Worm (Caenorhabditis elegans) whole organism, L4 larva: ENCODE results near the gene Y54G11A.14.
A peak's percentile ranks its signal among the peaks of the same experiment; 100 is the strongest.

ENCODE experiments used
- F37D6.2 ChIP-seq: sonication (generic microtip); optimal IDR thresholded peaks from 2 replicates; lab custom pipeline; 2016; ENCODE audit warnings: mild to moderate bottlenecking, missing genetic modification characterization, missing compliant biosample characterization
- F49E8.2 ChIP-seq: sonication (generic microtip); optimal IDR thresholded peaks from 2 replicates; lab custom pipeline; 2016; ENCODE audit warnings: missing compliant biosample characterization, mild to moderate bottlenecking, missing genetic modification characterization, borderline replicate concordance
- Y48G9A.11 ChIP-seq: fragments of 200-800 bp; sonication (Bioruptor generic); IDR thresholded peaks from 2 replicates; pipeline ENCODE4 v1.3.6; 2022; ENCODE audit warnings: missing genetic modification reagents, missing genetic modification characterization, missing compliant biosample characterization
- Y5F2A.4 ChIP-seq: fragments of 200-800 bp; sonication (Bioruptor generic); optimal IDR thresholded peaks from 2 replicates; lab custom pipeline; 2018; ENCODE audit warnings: mild to moderate bottlenecking, missing genetic modification characterization, missing compliant biosample characterization
- ama-1 ChIP-seq: fragments of 150-350 bp; optimal IDR thresholded peaks from 2 replicates; lab custom pipeline; 2014; ENCODE audit warnings: inconsistent platforms, mixed read lengths
- arid-1 ChIP-seq: fragments of 200-800 bp; sonication (Bioruptor generic); conservative IDR thresholded peaks from 2 replicates; pipeline ENCODE4 v1.3.6; 2022; ENCODE audit warnings: missing genetic modification reagents, missing genetic modification characterization, missing compliant biosample characterization
- ctbp-1 ChIP-seq: fragments of 200-800 bp; sonication (Bioruptor generic); IDR thresholded peaks from 2 replicates; pipeline ENCODE4 v1.3.6; 2022; ENCODE audit warnings: missing genetic modification reagents, missing genetic modification characterization, missing compliant biosample characterization
- daf-16 ChIP-seq, 3 experiments: sonication (generic microtip); optimal IDR thresholded peaks; 2 replicates each; lab custom pipeline; 2016 to 2017; ENCODE audit warnings: missing genetic modification characterization in 3 of 3, missing genetic modification reagents in 3 of 3, mild to moderate bottlenecking in 2 of 3, missing compliant biosample characterization in 2 of 3, missing biosample characterization in 1 of 3, moderate library complexity in 1 of 3
- daf-8 ChIP-seq: fragments of 200-800 bp; sonication (Bioruptor generic); IDR thresholded peaks from 2 replicates; pipeline ENCODE4 v1.3.6; 2022; ENCODE audit warnings: missing genetic modification characterization, missing compliant biosample characterization
- dmd-6 ChIP-seq: fragments of 200-800 bp; sonication (Bioruptor generic); IDR thresholded peaks from 2 replicates; pipeline ENCODE4 v1.3.6; 2022; ENCODE audit warnings: missing genetic modification reagents, missing genetic modification characterization, missing compliant biosample characterization
- duxl-1 ChIP-seq: sonication (generic microtip); optimal IDR thresholded peaks from 2 replicates; lab custom pipeline; 2016; ENCODE audit warnings: mild to moderate bottlenecking, missing genetic modification characterization, moderate library complexity, missing compliant biosample characterization; ENCODE audit not compliant: poor library complexity
- dve-1 ChIP-seq: sonication (generic microtip); optimal IDR thresholded peaks from 2 replicates; lab custom pipeline; 2017; ENCODE audit warnings: antibody characterized with exemption, mild to moderate bottlenecking, missing genetic modification characterization, missing compliant biosample characterization; ENCODE audit not compliant: insufficient read depth
- egl-43 ChIP-seq: fragments of 200-800 bp; sonication (Bioruptor generic); IDR thresholded peaks from 2 replicates; pipeline ENCODE4 v1.3.6; 2022; ENCODE audit warnings: missing genetic modification reagents, missing genetic modification characterization, missing compliant biosample characterization
- hlh-11 ChIP-seq: fragments of 200-800 bp; sonication (Bioruptor generic); optimal IDR thresholded peaks from 2 replicates; lab custom pipeline; 2018; ENCODE audit warnings: mild to moderate bottlenecking, missing genetic modification characterization, missing compliant biosample characterization
- hlh-30 ChIP-seq: sonication (generic microtip); optimal IDR thresholded peaks from 2 replicates; lab custom pipeline; 2017; ENCODE audit warnings: antibody characterized with exemption, mild to moderate bottlenecking, missing genetic modification characterization, missing compliant biosample characterization; ENCODE audit not compliant: insufficient read depth
- lin-13 ChIP-seq: fragments of 150-350 bp; optimal IDR thresholded peaks from 2 replicates; lab custom pipeline; 2014; ENCODE audit warnings: missing biosample characterization, missing genetic modification reagents, missing genetic modification characterization
- lin-15B ChIP-seq: fragments of 150-350 bp; sonication (generic microtip); optimal IDR thresholded peaks from 3 replicates; lab custom pipeline; 2014; ENCODE audit warnings: missing biosample characterization, missing genetic modification characterization
- lin-29 ChIP-seq: fragments of 200-800 bp; sonication (Bioruptor generic); IDR thresholded peaks from 2 replicates; pipeline ENCODE4 v1.3.6; 2022; ENCODE audit warnings: missing genetic modification reagents, missing genetic modification characterization, missing compliant biosample characterization
- madf-5 ChIP-seq, 2 experiments: fragments of 200-800 bp; sonication (Bioruptor generic); IDR thresholded peaks; 2 replicates each; pipeline ENCODE4 v1.3.6; 2022; ENCODE audit warnings: missing compliant biosample characterization in 2 of 2, missing genetic modification characterization in 2 of 2
- mdl-1 ChIP-seq, 2 experiments: fragments of 150-350 bp in 1 of 2; sonication (generic microtip) in 1 of 2; optimal IDR thresholded peaks; 2 replicates each; lab custom pipeline; 2014 to 2017; ENCODE audit warnings: missing biosample characterization in 2 of 2, missing genetic modification characterization in 2 of 2
- mes-2 ChIP-seq: sonication (generic microtip); optimal IDR thresholded peaks from 2 replicates; lab custom pipeline; 2016; ENCODE audit warnings: missing genotype, mild to moderate bottlenecking, missing genetic modification characterization, missing compliant biosample characterization; ENCODE audit not compliant: poor library complexity, severe bottlenecking
- mxl-3 ChIP-seq: fragments of 200-800 bp; sonication (Bioruptor generic); optimal IDR thresholded peaks from 2 replicates; lab custom pipeline; 2018; ENCODE audit warnings: mild to moderate bottlenecking, missing genetic modification characterization, missing compliant biosample characterization
- nhr-237 ChIP-seq: sonication (generic microtip); optimal IDR thresholded peaks from 2 replicates; lab custom pipeline; 2017; ENCODE audit warnings: missing biosample characterization, missing genetic modification characterization
- nhr-25 ChIP-seq: sonication (generic microtip); optimal IDR thresholded peaks from 2 replicates; lab custom pipeline; 2017; ENCODE audit warnings: missing genetic modification characterization, mild to moderate bottlenecking, missing compliant biosample characterization, antibody characterized with exemption, moderate library complexity, borderline replicate concordance; ENCODE audit not compliant: insufficient read depth
- nhr-28 ChIP-seq: fragments of 150-350 bp; optimal IDR thresholded peaks from 2 replicates; lab custom pipeline; 2014; ENCODE audit warnings: missing biosample characterization, missing genetic modification characterization
- nhr-41 ChIP-seq: fragments of 200-800 bp; sonication (Bioruptor generic); IDR thresholded peaks from 2 replicates; pipeline ENCODE4 v1.3.6; 2022; ENCODE audit warnings: missing genetic modification reagents, missing genetic modification characterization, missing compliant biosample characterization
- nhr-42 ChIP-seq: fragments of 200-800 bp; sonication (Bioruptor generic); IDR thresholded peaks from 2 replicates; pipeline ENCODE4 v1.3.6; 2022; ENCODE audit warnings: missing genetic modification characterization, missing compliant biosample characterization
- nhr-48 ChIP-seq: sonication (generic microtip); optimal IDR thresholded peaks from 2 replicates; lab custom pipeline; 2016; ENCODE audit warnings: mild to moderate bottlenecking, missing genetic modification characterization, missing compliant biosample characterization
- pha-4 ChIP-seq, 2 experiments: fragments of 150-350 bp in 1 of 2; fragments of 200-800 bp in 1 of 2; sonication (Bioruptor generic) in 1 of 2; IDR thresholded peaks in 1 of 2; optimal IDR thresholded peaks in 1 of 2; 2 replicates each; pipeline versions ENCODE4 v1.3.6 to Lab custom; 2014 to 2022; ENCODE audit warnings: missing genetic modification characterization in 2 of 2, missing genetic modification reagents in 2 of 2, missing biosample characterization in 1 of 2, missing compliant biosample characterization in 1 of 2
- pqm-1 ChIP-seq: sonication (generic microtip); optimal IDR thresholded peaks from 2 replicates; lab custom pipeline; 2017; ENCODE audit warnings: missing biosample characterization, missing genetic modification characterization
- sdz-12 ChIP-seq: fragments of 200-800 bp; sonication (Bioruptor generic); optimal IDR thresholded peaks from 2 replicates; lab custom pipeline; 2018; ENCODE audit warnings: mild to moderate bottlenecking, missing genetic modification characterization, missing compliant biosample characterization
- snpc-4 ChIP-seq: fragments of 150-350 bp; optimal IDR thresholded peaks from 2 replicates; lab custom pipeline; 2014; ENCODE audit warnings: missing biosample characterization, missing genetic modification characterization
- unc-39 ChIP-seq: sonication (generic microtip); optimal IDR thresholded peaks from 2 replicates; lab custom pipeline; 2017; ENCODE audit warnings: missing biosample characterization, missing genetic modification characterization
- unc-62 ChIP-seq, 3 experiments: fragments of 150-350 bp in 1 of 3; sonication (generic microtip); optimal IDR thresholded peaks in 2 of 3; peaks in 1 of 3; 1 replicate in 1 of 3; 2 replicates in 2 of 3; lab custom pipeline; 2014 to 2017; ENCODE audit warnings: missing biosample characterization in 3 of 3, missing genetic modification characterization in 3 of 3, missing genetic modification reagents in 3 of 3, missing genotype in 1 of 3
- zag-1 ChIP-seq: fragments of 150-350 bp; optimal IDR thresholded peaks from 2 replicates; lab custom pipeline; 2014; ENCODE audit warnings: missing biosample characterization, missing genetic modification characterization

The Y54G11A.14 gene

ce11 chrII:14287277-14287676, 30.7 kb upstream of the Y54G11A.14 start, which contains the start of gene srh-41:
Gene srh-41, minus strand, starts transcription at chrII:14287377.
- TF ChIP-seq nhr-41 (GFP tag; lab: Robert Waterston, UW) (no peak), nhr-25 (tag; lab: Kevin White, UChicago) (no peak), arid-1 (no peak), duxl-1 (tag; lab: Kevin White, UChicago) (no peak), lin-13 (GFP tag; lab: Kevin White, UChicago) (no peak)

- TF ChIP-seq Y48G9A.11 (GFP tag; lab: Robert Waterston, UW), result no peak
- TF ChIP-seq madf-5 (GFP tag; IDR thresholded peaks at IDR 0.05; lab: Robert Waterston, UW), result no peak
- TF ChIP-seq dve-1 (tag; lab: Kevin White, UChicago), result no peak
Observed at ce11 chrII:14288968-14289367, 29.0 kb upstream of the Y54G11A.14 start, which contains the start of gene srh-42. Gene srh-42, minus strand, starts transcription at chrII:14289068.

DNA sequence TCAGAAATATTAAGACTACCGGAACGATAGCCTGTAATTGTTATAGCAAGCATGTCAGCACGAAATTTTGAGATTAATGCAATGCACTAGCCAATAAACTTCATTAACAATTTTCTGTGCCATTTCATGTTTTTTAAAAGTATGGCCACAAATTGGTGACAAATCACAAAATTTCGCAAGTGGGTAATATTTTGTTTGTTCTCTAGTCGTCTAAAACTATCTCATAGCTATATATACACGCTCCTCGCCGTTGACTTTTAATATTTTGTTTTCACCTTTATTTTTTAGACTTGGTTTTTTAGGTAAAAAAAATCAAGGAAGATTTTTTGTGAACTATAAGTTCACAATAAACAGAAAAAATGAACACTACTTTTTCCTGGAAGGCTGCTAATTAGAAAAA, 27.1 kb upstream of the Y54G11A.14 start:
- TF ChIP-seq nhr-28 (tag; lab: Kevin White, UChicago), result peak; percentile 57
- no peak for TF ChIP-seq mxl-3 (GFP tag; lab: Kevin White, UChicago)
- peak; percentile 31; the same call in 1 of the 2 replicates for TF ChIP-seq dmd-6 (GFP tag; lab: Robert Waterston, UW)
- no peak for TF ChIP-seq sdz-12 (GFP tag; lab: Kevin White, UChicago)
- TF ChIP-seq unc-39 (tag; lab: Kevin White, UChicago), result no peak
- TF ChIP-seq pqm-1, result peak; percentile 8
- no peak for TF ChIP-seq daf-16 (GFP tag; optimal IDR thresholded peaks at IDR 0.05; lab: Kevin White, UChicago)
- TF ChIP-seq daf-16 (tag; optimal IDR thresholded peaks at IDR 0.05; lab: Kevin White, UChicago), result peak; percentile 83

DNA sequence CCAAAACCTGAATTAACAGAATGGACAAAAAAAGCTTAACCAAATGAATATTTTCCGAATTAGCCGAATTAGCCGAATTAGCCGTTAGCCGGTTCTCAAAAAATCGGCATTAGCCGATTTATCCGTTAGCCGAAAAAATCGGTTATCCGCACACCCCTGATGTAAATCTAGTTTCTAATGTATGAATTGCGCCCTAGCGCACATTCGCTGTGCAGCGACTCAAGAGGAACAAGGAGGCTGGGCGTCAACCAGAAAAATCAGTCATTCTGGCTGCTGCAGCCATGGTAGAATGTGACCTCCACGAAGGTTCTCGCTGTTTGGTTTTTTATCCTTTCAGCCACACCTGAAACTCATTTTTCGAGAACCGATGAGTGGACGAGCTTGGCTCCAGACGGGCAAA, 26.1 kb upstream of the Y54G11A.14 start:
- 0 out of 2 replicates have a peak, but pooled peaks have one; percentile 36 for TF ChIP-seq nhr-42 (GFP tag; lab: Robert Waterston, UW)

DNA sequence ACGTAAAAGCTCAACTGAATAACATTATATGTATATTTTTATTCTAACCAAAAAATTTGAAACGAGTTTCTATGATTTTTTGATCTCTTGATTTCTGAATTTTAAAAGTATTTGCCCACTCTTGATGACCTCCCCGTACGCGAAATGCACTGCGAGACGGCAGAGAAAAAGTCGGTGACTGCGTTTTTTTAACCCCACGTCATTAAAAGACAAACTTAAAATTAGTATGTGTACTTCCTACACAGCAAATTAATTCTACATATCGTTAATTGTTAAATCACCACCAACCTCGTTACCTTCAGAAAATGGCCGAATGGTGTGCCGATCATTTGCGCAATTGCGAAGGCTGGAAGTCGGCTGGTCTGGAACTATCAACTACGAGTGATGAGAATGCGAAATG, 25.4 kb upstream of the Y54G11A.14 start, which contains the start of gene Y54G11A.4:
Gene Y54G11A.4, plus strand, starts transcription at position 301 of the 400 bp plus-strand sequence.
- TF ChIP-seq nhr-28 (tag; lab: Kevin White, UChicago), result peak; percentile 1
- TF ChIP-seq mdl-1 (tag; optimal IDR thresholded peaks at IDR 0.05; lab: Kevin White, UChicago), result peak in 1 of 2 experiments; percentile 18
- no peak for TF ChIP-seq dmd-6 (GFP tag; lab: Robert Waterston, UW)

DNA sequence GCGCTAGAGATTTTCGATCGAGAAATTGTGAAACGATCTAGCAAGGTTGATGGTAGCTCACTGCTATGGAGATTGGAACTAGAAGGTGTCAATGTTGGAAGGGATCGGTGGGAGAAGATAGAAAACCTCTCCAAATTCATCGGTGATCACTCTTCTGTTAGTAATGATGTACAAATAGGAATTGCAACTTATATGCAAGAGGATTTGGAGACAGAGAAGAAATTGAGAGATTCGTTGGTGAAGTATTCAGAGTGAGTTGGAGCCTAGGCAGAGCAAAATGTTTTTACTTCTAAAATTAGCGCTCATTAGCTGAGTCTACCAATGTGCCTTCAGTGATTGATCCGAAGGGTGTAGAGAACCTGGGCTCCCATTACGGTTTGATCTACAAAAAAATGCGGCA, 23.6 kb upstream of the Y54G11A.14 start:
- TF ChIP-seq dve-1 (tag; lab: Kevin White, UChicago), result no peak
- TF ChIP-seq pha-4 (GFP tag; IDR thresholded peaks at IDR 0.05; lab: Robert Waterston, UW), result no peak
- no peak for TF ChIP-seq pha-4 (tag; optimal IDR thresholded peaks at IDR 0.05; lab: Kevin White, UChicago)
- peak in 1 of 2 experiments; percentile 79 for TF ChIP-seq unc-62 (GFP tag; optimal IDR thresholded peaks at IDR 0.05 in 1 of 2; lab: Kevin White, UChicago)
- no peak for TF ChIP-seq unc-62 (tag; optimal IDR thresholded peaks at IDR 0.05; lab: Kevin White, UChicago)
- TF ChIP-seq, all 104 proteins: peak for 1

DNA sequence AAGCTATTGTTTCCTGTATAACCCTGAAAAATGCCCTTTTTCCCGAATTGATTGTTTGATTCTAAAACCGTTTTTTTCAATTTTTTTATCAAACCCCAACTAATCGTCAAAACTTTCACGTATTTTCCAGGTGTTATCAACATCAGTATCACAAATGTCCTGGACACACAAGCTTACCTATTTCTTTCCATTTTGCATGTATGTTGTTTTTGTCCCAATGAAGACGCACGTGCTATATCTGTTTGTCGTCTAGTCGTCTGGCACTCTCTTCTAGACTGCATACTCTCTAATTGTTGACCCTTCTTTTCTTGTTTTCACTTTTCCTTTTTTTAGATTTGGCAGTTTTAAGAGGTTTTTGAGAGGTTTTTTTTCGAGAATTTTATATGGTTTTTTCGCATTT, 21.6 kb upstream of the Y54G11A.14 start:
- TF ChIP-seq arid-1 (no peak), snpc-4 (tag; lab: Kevin White, UChicago) (no peak), mes-2 (tag; lab: Kevin White, UChicago) (peak; percentile 52), ama-1 (lab: Kevin White, UChicago) (no peak), hlh-30 (tag; lab: Kevin White, UChicago) (peak; percentile 89), lin-29 (GFP tag; lab: Robert Waterston, UW) (no peak), zag-1 (tag; lab: Kevin White, UChicago) (no peak), nhr-25 (tag; lab: Kevin White, UChicago) (no peak), hlh-11 (peak; percentile 83), lin-15B (tag; lab: Kevin White, UChicago) (no peak), egl-43 (no peak), Y5F2A.4 (GFP tag; lab: Kevin White, UChicago) (no peak), nhr-48 (tag; lab: Kevin White, UChicago) (peak; percentile 50), daf-8 (GFP tag; lab: Robert Waterston, UW) (no peak), nhr-237 (no peak), F37D6.2 (no peak), Y48G9A.11 (GFP tag; lab: Robert Waterston, UW) (no peak), ctbp-1 (GFP tag; lab: Robert Waterston, UW) (no peak), F49E8.2 (tag; lab: Kevin White, UChicago) (no peak)
